1 fruit fly cellular context compared by ENCODE assay signal in the genomic region with DNA sequence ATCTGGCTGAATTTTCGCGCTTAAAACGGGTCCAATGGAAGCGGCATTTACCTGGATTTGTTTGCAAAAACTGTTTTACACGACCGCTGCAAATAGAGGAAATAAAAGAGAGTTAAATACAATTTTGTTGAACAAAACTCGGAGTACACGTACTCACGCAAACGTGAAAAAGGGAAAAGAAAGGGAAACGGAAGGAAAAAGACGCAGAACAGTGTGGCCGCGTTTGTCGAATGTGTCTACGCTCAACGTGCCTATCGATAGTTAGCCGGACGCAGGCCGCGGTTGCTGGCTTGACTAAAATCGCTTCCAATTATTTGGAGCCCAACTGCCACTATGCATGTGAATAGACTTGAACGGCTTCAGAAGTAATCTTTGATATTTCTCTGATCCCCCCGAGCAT.
TF ChIP-seq lines count a peak whose summit lies in the region.

TSS of gene RpS15Aa (minus strand) at position 252 of the 400 bp plus-strand sequence.

TF ChIP-seq in whole organism, embryonic, 481 proteins besides CTCF, POLR2A, EP300 and RAD21 (continued from another document and continues in another):
- TF ChIP-seq eve (GFP tag; optimal IDR thresholded peaks at IDR 0.05; lab: Kevin White, UChicago) (no peak), CG9215 (GFP tag; IDR thresholded peaks at IDR 0.05; lab: Robert Waterston, UW) (peak; percentile 49), Blimp-1 (GFP tag; optimal IDR thresholded peaks at IDR 0.05; lab: Kevin White, UChicago) (peak; percentile 22), CG13894 (tag; optimal IDR thresholded peaks at IDR 0.05; lab: Kevin White, UChicago) (peak; percentile 55), CG12219 (GFP tag; optimal IDR thresholded peaks at IDR 0.05; lab: Kevin White, UChicago) (peak; percentile 66), Fer2 (tag; optimal IDR thresholded peaks at IDR 0.05; lab: Kevin White, UChicago) (peak; percentile 63), trh (GFP tag; optimal IDR thresholded peaks at IDR 0.05; lab: Kevin White, UChicago) (peak; percentile 62), lmd (GFP tag; IDR thresholded peaks at IDR 0.05; lab: Robert Waterston, UW) (peak; percentile 62), z (GFP tag; IDR thresholded peaks at IDR 0.05; lab: Robert Waterston, UW) (peak; percentile 51; the same call in 1 of the 3 replicates), btn (GFP tag; optimal IDR thresholded peaks at IDR 0.05; lab: Kevin White, UChicago) (peak; percentile 49), emc (GFP tag; optimal IDR thresholded peaks at IDR 0.05; lab: Kevin White, UChicago) (peak; percentile 40), CG12391 (tag; optimal IDR thresholded peaks at IDR 0.05; lab: Kevin White, UChicago) (peak; percentile 49), Side (GFP tag; optimal IDR thresholded peaks at IDR 0.05; lab: Kevin White, UChicago) (peak; percentile 81), CG11723 (GFP tag; optimal IDR thresholded peaks at IDR 0.05; lab: Kevin White, UChicago) (peak; percentile 61), CG1602 (GFP tag; optimal IDR thresholded peaks at IDR 0.05; lab: Kevin White, UChicago) (peak; percentile 44), yki (optimal IDR thresholded peaks at IDR 0.05; lab: Kevin White, UChicago) (peak; percentile 1), pan (optimal IDR thresholded peaks at IDR 0.05; lab: Kevin White, UChicago) (no peak), pan (GFP tag; optimal IDR thresholded peaks at IDR 0.05 in 1 of 2, IDR thresholded peaks at IDR 0.05 in 1 of 2) (peak in 1 of 2 experiments; percentile 85), Dll (GFP tag; IDR thresholded peaks at IDR 0.05; lab: Robert Waterston, UW; ENCODE audit: partially characterized antibody) (no peak), bab2 (GFP tag; optimal IDR thresholded peaks at IDR 0.05; lab: Kevin White, UChicago) (peak; percentile 10), Nf-YC (tag; optimal IDR thresholded peaks at IDR 0.05; lab: Kevin White, UChicago) (peak; percentile 38), bowl (GFP tag; IDR thresholded peaks at IDR 0.05; lab: Robert Waterston, UW) (0 out of 2 replicates have a peak, but pooled peaks have one; percentile 44), CG10431 (GFP tag; optimal IDR thresholded peaks at IDR 0.05; lab: Kevin White, UChicago) (peak; percentile 81), twi (tag; optimal IDR thresholded peaks at IDR 0.05; lab: Kevin White, UChicago) (peak; percentile 26), sna (GFP tag; IDR thresholded peaks at IDR 0.05; lab: Robert Waterston, UW; ENCODE audit: partially characterized antibody) (no peak), CG14667 (GFP tag; IDR thresholded peaks at IDR 0.05; lab: Robert Waterston, UW) (peak; percentile 70), CG32532 (GFP tag; IDR thresholded peaks at IDR 0.05; lab: Robert Waterston, UW) (peak; percentile 85), Sry-β (GFP tag; optimal IDR thresholded peaks at IDR 0.05; lab: Kevin White, UChicago) (peak; percentile 11), aop (GFP tag; IDR thresholded peaks at IDR 0.05; lab: Robert Waterston, UW) (0 out of 2 replicates have a peak, but pooled peaks have one; percentile 36), ewg (GFP tag; optimal IDR thresholded peaks at IDR 0.05; lab: Kevin White, UChicago) (peak; percentile 65), pita (GFP tag; optimal IDR thresholded peaks at IDR 0.05; lab: Kevin White, UChicago) (peak; percentile 54), CG7786 (GFP tag; optimal IDR thresholded peaks at IDR 0.05; lab: Kevin White, UChicago) (peak; percentile 51), tap (tag; optimal IDR thresholded peaks at IDR 0.05; lab: Kevin White, UChicago) (peak; percentile 58), HLH54F (GFP tag; optimal IDR thresholded peaks at IDR 0.05; lab: Kevin White, UChicago) (peak; percentile 67), fd64A (GFP tag; optimal IDR thresholded peaks at IDR 0.05; lab: Kevin White, UChicago) (peak; percentile 68), Dip3 (GFP tag; optimal IDR thresholded peaks at IDR 0.05; lab: Kevin White, UChicago) (peak; percentile 63), CG31365 (tag; optimal IDR thresholded peaks at IDR 0.05; lab: Kevin White, UChicago) (peak; percentile 62), CG2678 (tag; optimal IDR thresholded peaks at IDR 0.05; lab: Kevin White, UChicago) (peak; percentile 51), ind (GFP tag; optimal IDR thresholded peaks at IDR 0.05; lab: Kevin White, UChicago) (peak; percentile 43), Hmx (GFP tag; optimal IDR thresholded peaks at IDR 0.05; lab: Kevin White, UChicago) (no peak), Spps (tag; optimal IDR thresholded peaks at IDR 0.05; lab: Kevin White, UChicago) (peak; percentile 23), Vsx1 (GFP tag; optimal IDR thresholded peaks at IDR 0.05; lab: Kevin White, UChicago) (peak; percentile 54), Dbx (GFP tag; IDR thresholded peaks at IDR 0.05; lab: Robert Waterston, UW) (peak; percentile 89), Xrp1 (GFP tag; IDR thresholded peaks at IDR 0.05; lab: Robert Waterston, UW) (no peak), unc-4 (GFP tag; IDR thresholded peaks at IDR 0.05; lab: Robert Waterston, UW; ENCODE audit: partially characterized antibody) (peak; percentile 40), abd-A (tag; optimal IDR thresholded peaks at IDR 0.05; lab: Kevin White, UChicago) (no peak), Hey (tag; optimal IDR thresholded peaks at IDR 0.05; lab: Kevin White, UChicago) (peak; percentile 69), gt (GFP tag; IDR thresholded peaks at IDR 0.05; lab: Robert Waterston, UW) (peak; percentile 49; the same call in 1 of the 2 replicates), CG8388 (GFP tag; optimal IDR thresholded peaks at IDR 0.05; lab: Kevin White, UChicago) (peak; percentile 41), nau (GFP tag; optimal IDR thresholded peaks at IDR 0.05; lab: Kevin White, UChicago) (peak; percentile 69), CG10321 (GFP tag; IDR thresholded peaks at IDR 0.05; lab: Robert Waterston, UW) (peak; percentile 62; the same call in 1 of the 2 replicates), CG12236 (GFP tag; optimal IDR thresholded peaks at IDR 0.05; lab: Kevin White, UChicago) (peak; percentile 57), Ets65A (GFP tag; lab: Kevin White, UChicago) (peak; percentile 99), en (GFP tag; optimal IDR thresholded peaks at IDR 0.05; lab: Kevin White, UChicago) (peak; percentile 74), lola (GFP tag; optimal IDR thresholded peaks at IDR 0.05; lab: Kevin White, UChicago) (no peak), Hr78 (GFP tag; optimal IDR thresholded peaks at IDR 0.05; lab: Kevin White, UChicago) (no peak), CG14860 (GFP tag; IDR thresholded peaks at IDR 0.05; lab: Robert Waterston, UW; ENCODE audit: partially characterized antibody) (peak; percentile 37; the same call in 2 of the 3 replicates), Antp (GFP tag; optimal IDR thresholded peaks at IDR 0.05; lab: Kevin White, UChicago) (peak; percentile 69), YL-1 (GFP tag; optimal IDR thresholded peaks at IDR 0.05; lab: Kevin White, UChicago) (peak; percentile 82), vfl (GFP tag; optimal IDR thresholded peaks at IDR 0.05; lab: Kevin White, UChicago) (no peak), CG10654 (GFP tag; optimal IDR thresholded peaks at IDR 0.05; lab: Kevin White, UChicago) (peak; percentile 68), Mrtf (GFP tag; IDR thresholded peaks at IDR 0.05; lab: Robert Waterston, UW) (peak; percentile 76; the same call in 2 of the 3 replicates), GATAe (GFP tag; conservative IDR thresholded peaks at IDR 0.05; lab: Robert Waterston, UW) (0 out of 2 replicates have a peak, but pooled peaks have one; percentile 34), CG11247 (GFP tag; IDR thresholded peaks at IDR 0.05; lab: Robert Waterston, UW) (peak; percentile 77), luna (GFP tag; optimal IDR thresholded peaks at IDR 0.05; lab: Kevin White, UChicago) (peak; percentile 76), Doc3 (GFP tag; IDR thresholded peaks at IDR 0.05; lab: Robert Waterston, UW; ENCODE audit: partially characterized antibody) (no peak), Ravus (GFP tag; IDR thresholded peaks at IDR 0.05; lab: Robert Waterston, UW) (no peak; the same call in 1 of the 2 replicates), CG17359 (tag; optimal IDR thresholded peaks at IDR 0.05; lab: Kevin White, UChicago) (peak; percentile 59), CG11696 (GFP tag; IDR thresholded peaks at IDR 0.05; lab: Robert Waterston, UW) (no peak), so (GFP tag; IDR thresholded peaks at IDR 0.05; lab: Robert Waterston, UW) (0 out of 3 replicates have a peak, but pooled peaks have one; percentile 48), CG14441 (GFP tag; IDR thresholded peaks at IDR 0.05; lab: Robert Waterston, UW) (peak; percentile 68), tup (GFP tag; optimal IDR thresholded peaks at IDR 0.05; lab: Kevin White, UChicago) (no peak), CG7839 (tag; optimal IDR thresholded peaks at IDR 0.05; lab: Kevin White, UChicago) (peak; percentile 60), pros (GFP tag; optimal IDR thresholded peaks at IDR 0.05; lab: Kevin White, UChicago) (no peak), Rx (GFP tag; IDR thresholded peaks at IDR 0.05; lab: Robert Waterston, UW) (peak; percentile 78), eyg (GFP tag; optimal IDR thresholded peaks at IDR 0.05; lab: Kevin White, UChicago) (peak; percentile 76), CG14965 (GFP tag; optimal IDR thresholded peaks at IDR 0.05; lab: Kevin White, UChicago; ENCODE audit: borderline replicate concordance) (peak; percentile 53), Abd-B (GFP tag; optimal IDR thresholded peaks at IDR 0.05; lab: Kevin White, UChicago) (peak; percentile 37), CG7963 (GFP tag; IDR thresholded peaks at IDR 0.05; lab: Robert Waterston, UW; ENCODE audit: partially characterized antibody) (peak; percentile 46; the same call in 1 of the 3 replicates), gcm (GFP tag; optimal IDR thresholded peaks at IDR 0.05; lab: Kevin White, UChicago) (peak; percentile 63), sens (GFP tag; lab: Kevin White, UChicago) (peak; percentile 93), NFAT (GFP tag; IDR thresholded peaks at IDR 0.05; lab: Robert Waterston, UW) (peak; percentile 92), D19B (GFP tag; optimal IDR thresholded peaks at IDR 0.05; lab: Kevin White, UChicago) (peak; percentile 55), Gug (GFP tag; IDR thresholded peaks at IDR 0.05; lab: Robert Waterston, UW) (peak; percentile 64; the same call in 3 of the 4 replicates), CG8765 (GFP tag; IDR thresholded peaks at IDR 0.05; lab: Robert Waterston, UW) (peak; percentile 56; the same call in 1 of the 2 replicates), chm (GFP tag; IDR thresholded peaks at IDR 0.05; lab: Robert Waterston, UW) (peak; percentile 91), CG2712 (tag; optimal IDR thresholded peaks at IDR 0.05; lab: Kevin White, UChicago) (peak; percentile 68), Hsf (GFP tag; optimal IDR thresholded peaks at IDR 0.05; lab: Kevin White, UChicago) (peak; percentile 74), Scr (GFP tag; IDR thresholded peaks at IDR 0.05; lab: Robert Waterston, UW; ENCODE audit: partially characterized antibody) (peak; percentile 29), Ets97D (GFP tag; optimal IDR thresholded peaks at IDR 0.05; lab: Kevin White, UChicago) (peak; percentile 99), CG1233 (GFP tag; optimal IDR thresholded peaks at IDR 0.05; lab: Kevin White, UChicago) (peak; percentile 79), CG17612 (GFP tag; IDR thresholded peaks at IDR 0.05; lab: Robert Waterston, UW) (peak; percentile 60), CG2199 (GFP tag; IDR thresholded peaks at IDR 0.05; lab: Robert Waterston, UW) (peak; percentile 89), salm (tag; optimal IDR thresholded peaks at IDR 0.05; lab: Kevin White, UChicago) (peak; percentile 58), klu (GFP tag; IDR thresholded peaks at IDR 0.05; lab: Robert Waterston, UW) (no peak), CG10147 (GFP tag; optimal IDR thresholded peaks at IDR 0.05; lab: Kevin White, UChicago) (peak; percentile 25), CG4282 (GFP tag; optimal IDR thresholded peaks at IDR 0.05; lab: Kevin White, UChicago) (no peak), CG15696 (tag; optimal IDR thresholded peaks at IDR 0.05; lab: Kevin White, UChicago) (no peak), dan (GFP tag; IDR thresholded peaks at IDR 0.05; lab: Robert Waterston, UW) (no peak), CG10462 (GFP tag; optimal IDR thresholded peaks at IDR 0.05; lab: Kevin White, UChicago) (no peak), wek (GFP tag; optimal IDR thresholded peaks at IDR 0.05; lab: Kevin White, UChicago) (peak; percentile 76), CG11093 (GFP tag; IDR thresholded peaks at IDR 0.05; lab: Robert Waterston, UW) (0 out of 3 replicates have a peak, but pooled peaks have one; percentile 23), stwl (tag; optimal IDR thresholded peaks at IDR 0.05; lab: Kevin White, UChicago) (peak; percentile 26), dysf (GFP tag; IDR thresholded peaks at IDR 0.05; lab: Robert Waterston, UW) (peak; percentile 77), h (optimal IDR thresholded peaks at IDR 0.05; lab: Kevin White, UChicago) (no peak), inv (GFP tag; IDR thresholded peaks at IDR 0.05; lab: Robert Waterston, UW; ENCODE audit: partially characterized antibody) (peak; percentile 48; the same call in 1 of the 2 replicates), Usf (GFP tag; optimal IDR thresholded peaks at IDR 0.05; lab: Kevin White, UChicago) (peak; percentile 74), Meics (GFP tag; optimal IDR thresholded peaks at IDR 0.05; lab: Kevin White, UChicago) (peak; percentile 86), BEAF-32 (GFP tag; optimal IDR thresholded peaks at IDR 0.05; lab: Kevin White, UChicago) (peak; percentile 75), CG17328 (GFP tag; IDR thresholded peaks at IDR 0.05; lab: Robert Waterston, UW) (peak; percentile 87), sim (GFP tag; IDR thresholded peaks at IDR 0.05; lab: Robert Waterston, UW) (no peak; the same call in 1 of the 2 replicates), Taf1 (GFP tag; IDR thresholded peaks at IDR 0.05; lab: Robert Waterston, UW) (peak; percentile 33; the same call in 1 of the 2 replicates), CG10267 (tag; optimal IDR thresholded peaks at IDR 0.05; lab: Kevin White, UChicago) (peak; percentile 46), sug (tag; optimal IDR thresholded peaks at IDR 0.05; lab: Kevin White, UChicago) (peak; percentile 59), dpn (GFP tag; optimal IDR thresholded peaks at IDR 0.05; lab: Kevin White, UChicago) (peak; percentile 34 to 79), BtbVII (GFP tag; optimal IDR thresholded peaks at IDR 0.05; lab: Kevin White, UChicago) (peak; percentile 69), Myb (GFP tag; optimal IDR thresholded peaks at IDR 0.05; lab: Kevin White, UChicago) (peak; percentile 90), CG15601 (tag; optimal IDR thresholded peaks at IDR 0.05; lab: Kevin White, UChicago) (peak; percentile 39), zf30C (GFP tag; optimal IDR thresholded peaks at IDR 0.05; lab: Kevin White, UChicago) (peak; percentile 15), CG13123 (GFP tag; optimal IDR thresholded peaks at IDR 0.05; lab: Kevin White, UChicago) (peak; percentile 2), CG6813 (GFP tag; optimal IDR thresholded peaks at IDR 0.05; lab: Kevin White, UChicago) (peak; percentile 86), slbo (GFP tag; IDR thresholded peaks at IDR 0.05; lab: Robert Waterston, UW) (peak; percentile 83), Med (GFP tag; lab: Kevin White, UChicago) (peak; percentile 98)
